Fruit fly (Drosophila melanogaster): ENCODE data around the gene CG13692.

Gene CG13692

DNA sequence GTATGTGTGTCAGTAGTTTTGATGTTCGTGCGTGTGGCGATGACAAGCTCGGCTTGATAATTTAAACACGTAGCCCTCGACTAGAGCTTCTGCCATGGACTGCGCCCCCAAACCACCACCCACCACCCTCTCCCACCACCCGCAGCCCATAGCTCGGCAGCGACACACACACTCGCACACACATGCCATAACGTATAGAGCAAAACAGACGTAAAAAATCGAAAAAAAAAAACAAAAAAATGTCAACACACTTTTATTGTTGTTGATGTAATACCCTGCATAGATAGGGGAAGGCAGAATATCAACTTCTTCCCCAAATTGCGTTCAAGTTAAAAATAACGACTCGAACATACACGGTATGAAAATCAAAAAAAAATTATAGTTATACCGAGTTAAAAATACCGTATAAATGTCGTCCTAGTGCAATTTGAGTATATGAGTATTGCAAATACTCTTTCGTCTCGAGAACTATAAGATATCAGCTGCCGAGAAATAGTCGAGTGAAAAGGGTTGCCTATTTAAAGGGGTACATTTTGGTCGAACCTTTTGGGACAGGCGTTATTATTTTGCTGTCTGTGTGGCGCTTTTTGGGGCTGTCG lies 48.9 kb downstream of the CG13692 start (continued):
- TF ChIP-seq chif (GFP tag; optimal IDR thresholded peaks at IDR 0.05) = peak; percentile 70 to 83
- peak; percentile 62 for TF ChIP-seq CG13123 (GFP tag; optimal IDR thresholded peaks at IDR 0.05)
- TF ChIP-seq CG10274 (GFP tag; optimal IDR thresholded peaks at IDR 0.05) = peak; percentile 76
- TF ChIP-seq Usf (GFP tag; optimal IDR thresholded peaks at IDR 0.05) = peak; percentile 21
- peak; percentile 72 for TF ChIP-seq CG17568 (GFP tag; optimal IDR thresholded peaks at IDR 0.05)
- peak; percentile 74 for TF ChIP-seq CG3838 (GFP tag; optimal IDR thresholded peaks at IDR 0.05)
- TF ChIP-seq CG17361 (GFP tag; IDR thresholded peaks at IDR 0.05) = peak; percentile 73
- TF ChIP-seq kah (GFP tag; optimal IDR thresholded peaks at IDR 0.05) = peak; percentile 3
- peak; percentile 68 for TF ChIP-seq CG6854 (GFP tag; optimal IDR thresholded peaks at IDR 0.05)
- TF ChIP-seq CG11093 (GFP tag; IDR thresholded peaks at IDR 0.05) = peak; percentile 66; the same call in 2 of the 3 replicates
- TF ChIP-seq CG11398 (GFP tag; optimal IDR thresholded peaks at IDR 0.05) = peak; percentile 74
- peak; percentile 77 for TF ChIP-seq CG34422 (GFP tag; IDR thresholded peaks at IDR 0.05)
- peak; percentile 53 for TF ChIP-seq CG8388 (GFP tag; optimal IDR thresholded peaks at IDR 0.05)
- TF ChIP-seq CG18619 (GFP tag; optimal IDR thresholded peaks at IDR 0.05) = peak; percentile 63
- peak; percentile 74 for TF ChIP-seq Asciz (GFP tag; optimal IDR thresholded peaks at IDR 0.05)
- TF ChIP-seq prd (optimal IDR thresholded peaks at IDR 0.05) = no peak
- TF ChIP-seq prd (GFP tag; IDR thresholded peaks at IDR 0.05) = peak; percentile 85
- peak; percentile 74 for TF ChIP-seq mirr (GFP tag; optimal IDR thresholded peaks at IDR 0.05)
- TF ChIP-seq ATbp (GFP tag; optimal IDR thresholded peaks at IDR 0.05) = peak; percentile 77
- peak; percentile 48 for TF ChIP-seq CG3847 (GFP tag; IDR thresholded peaks at IDR 0.05)
- peak; percentile 35 for TF ChIP-seq CG1603 (tag; optimal IDR thresholded peaks at IDR 0.05)
- no peak for TF ChIP-seq amos (GFP tag; IDR thresholded peaks at IDR 0.05; ENCODE audit: partially characterized antibody)
- peak; percentile 50 for TF ChIP-seq repo (GFP tag; optimal IDR thresholded peaks at IDR 0.05)
- peak; percentile 75 for TF ChIP-seq bcd (GFP tag; optimal IDR thresholded peaks at IDR 0.05)
- peak; percentile 16; the same call in 1 of the 2 replicates for TF ChIP-seq wdn (GFP tag; IDR thresholded peaks at IDR 0.05)
- peak; percentile 49 for TF ChIP-seq CG9437 (GFP tag; optimal IDR thresholded peaks at IDR 0.05)
- 0 out of 3 replicates have a peak, but pooled peaks have one; percentile 18 for TF ChIP-seq otp (GFP tag; IDR thresholded peaks at IDR 0.05)
- TF ChIP-seq Camta (GFP tag; optimal IDR thresholded peaks at IDR 0.05) = peak; percentile 79
- peak; percentile 87 for TF ChIP-seq mam (GFP tag; optimal IDR thresholded peaks at IDR 0.05)
- peak; percentile 7 for TF ChIP-seq CG3065 (GFP tag; optimal IDR thresholded peaks at IDR 0.05)
- TF ChIP-seq sob (GFP tag; IDR thresholded peaks at IDR 0.05) = peak; percentile 81
- TF ChIP-seq ash1 (GFP tag; optimal IDR thresholded peaks at IDR 0.05) = peak; percentile 15
- 0 out of 2 replicates have a peak, but pooled peaks have one; percentile 22 for TF ChIP-seq ro (GFP tag; IDR thresholded peaks at IDR 0.05)
- peak; percentile 61 for TF ChIP-seq CG10209 (GFP tag; optimal IDR thresholded peaks at IDR 0.05)
- TF ChIP-seq CG6791 (GFP tag; IDR thresholded peaks at IDR 0.05; ENCODE audit: partially characterized antibody) = no peak
- no peak for TF ChIP-seq usp (GFP tag; optimal IDR thresholded peaks at IDR 0.05)
- no peak for TF ChIP-seq ac (GFP tag; optimal IDR thresholded peaks at IDR 0.05)
- TF ChIP-seq CG15514 (GFP tag; optimal IDR thresholded peaks at IDR 0.05) = peak; percentile 35
- peak; percentile 94 for TF ChIP-seq crol (GFP tag; IDR thresholded peaks at IDR 0.05)
- no peak for TF ChIP-seq ham (GFP tag; IDR thresholded peaks at IDR 0.05)
- no peak for TF ChIP-seq CG10431 (GFP tag; optimal IDR thresholded peaks at IDR 0.05)
- peak; percentile 71 for TF ChIP-seq tx (GFP tag; optimal IDR thresholded peaks at IDR 0.05)
- peak; percentile 59 for TF ChIP-seq CG5180 (GFP tag; optimal IDR thresholded peaks at IDR 0.05)
- peak; percentile 82 for TF ChIP-seq fu2 (GFP tag; optimal IDR thresholded peaks at IDR 0.05)
- TF ChIP-seq Tbp (GFP tag; optimal IDR thresholded peaks at IDR 0.05) = no peak
- TF ChIP-seq CG12236 (GFP tag; optimal IDR thresholded peaks at IDR 0.05) = peak; percentile 78
- TF ChIP-seq her (GFP tag; optimal IDR thresholded peaks at IDR 0.05) = peak; percentile 78

All from whole organism, embryonic.